Worm (Caenorhabditis elegans): ENCODE measurements around the gene adm-4.

adm-4 gene

ce11 chrX:7781827-7782226 lies 16.3 kb downstream of the adm-4 start:
- TF ChIP-seq elt-1 (tag; optimal IDR thresholded peaks at IDR 0.05) (no peak), elt-3 (tag; optimal IDR thresholded peaks at IDR 0.05) (no peak), ZK546.5 (tag; optimal IDR thresholded peaks at IDR 0.05) (no peak), nhr-12 (tag; optimal IDR thresholded peaks at IDR 0.05) (no peak)

ce11 chrX:7779527-7780033 lies 18.5 kb downstream of the adm-4 start, which contains the start of gene ZK154.1:
Gene ZK154.1, plus strand, starts transcription at chrX:7779577.
- TF ChIP-seq F13H6.1 (tag; optimal IDR thresholded peaks at IDR 0.05) (no peak), unc-39 (tag; optimal IDR thresholded peaks at IDR 0.05) (no peak), mdl-1 (tag; optimal IDR thresholded peaks at IDR 0.05) (no peak), Y55F3AM.14 (GFP tag; optimal IDR thresholded peaks at IDR 0.05) (no peak), C34F6.9 (tag; optimal IDR thresholded peaks at IDR 0.05) (no peak), aly-2 (tag; optimal IDR thresholded peaks at IDR 0.05) (no peak), mbf-1 (tag; optimal IDR thresholded peaks at IDR 0.05) (no peak), ama-1 (optimal IDR thresholded peaks at IDR 0.05) (no peak), blmp-1 (tag; optimal IDR thresholded peaks at IDR 0.05; ENCODE audit: insufficient read depth) (no peak), ztf-4 (tag; optimal IDR thresholded peaks at IDR 0.05) (no peak), lin-13 (GFP tag; optimal IDR thresholded peaks at IDR 0.05) (no peak), R02D3.7 (tag; optimal IDR thresholded peaks at IDR 0.05) (no peak)

- peak; percentile 74 for TF ChIP-seq blmp-1 (tag; optimal IDR thresholded peaks at IDR 0.05; ENCODE audit: insufficient read depth)
- no peak for TF ChIP-seq aly-2 (tag; optimal IDR thresholded peaks at IDR 0.05)
- peak; percentile 24 for TF ChIP-seq nhr-25 (tag; optimal IDR thresholded peaks at IDR 0.05)
Measured at ce11 chrX:7778786-7779185, 19.3 kb downstream of the adm-4 start.

- no peak for TF ChIP-seq lsy-2 (tag; optimal IDR thresholded peaks at IDR 0.05)
- TF ChIP-seq crh-2 (tag; optimal IDR thresholded peaks at IDR 0.05) = no peak
- TF ChIP-seq unc-62 (GFP tag; optimal IDR thresholded peaks at IDR 0.05) = no peak
- TF ChIP-seq ZK546.5 (tag; optimal IDR thresholded peaks at IDR 0.05) = no peak
- TF ChIP-seq skn-1 (tag; optimal IDR thresholded peaks at IDR 0.05) = no peak
- TF ChIP-seq nhr-237 (tag; optimal IDR thresholded peaks at IDR 0.05) = no peak
- TF ChIP-seq sma-3 (GFP tag; optimal IDR thresholded peaks at IDR 0.05) = no peak
- TF ChIP-seq alr-1 (tag; optimal IDR thresholded peaks at IDR 0.05) = no peak
- no peak for TF ChIP-seq nhr-129 (tag; optimal IDR thresholded peaks at IDR 0.05)
- TF ChIP-seq ztf-1 (GFP tag; conservative IDR thresholded peaks at IDR 0.05) = no peak
- TF ChIP-seq ceh-16 (tag; optimal IDR thresholded peaks at IDR 0.05) = no peak
- no peak for TF ChIP-seq sma-9 (GFP tag; optimal IDR thresholded peaks at IDR 0.05)
- TF ChIP-seq sma-9 (tag; optimal IDR thresholded peaks at IDR 0.05) = no peak
- TF ChIP-seq unc-39 (tag; optimal IDR thresholded peaks at IDR 0.05) = no peak
- TF ChIP-seq nhr-6 (tag; optimal IDR thresholded peaks at IDR 0.05) = no peak
- no peak for TF ChIP-seq lin-39 (tag; optimal IDR thresholded peaks at IDR 0.05)
- TF ChIP-seq F13H6.1 (tag; optimal IDR thresholded peaks at IDR 0.05) = no peak
- TF ChIP-seq dmd-4 (tag; optimal IDR thresholded peaks at IDR 0.05) = no peak
- no peak for TF ChIP-seq nhr-25 (tag; optimal IDR thresholded peaks at IDR 0.05)
- no peak for TF ChIP-seq ceh-82 (tag; optimal IDR thresholded peaks at IDR 0.05)
Measured at ce11 chrX:7776509-7777001, 21.5 kb downstream of the adm-4 start, which contains the start of gene mec-7. Gene mec-7, minus strand, starts transcription at chrX:7776689.

- TF ChIP-seq mdl-1 (tag; optimal IDR thresholded peaks at IDR 0.05) = no peak
- no peak for TF ChIP-seq mab-5 (tag; optimal IDR thresholded peaks at IDR 0.05)
- TF ChIP-seq gmeb-1 (tag; optimal IDR thresholded peaks at IDR 0.05) = peak; percentile 24
- peak; percentile 41 for TF ChIP-seq egl-27 (tag; optimal IDR thresholded peaks at IDR 0.05)
- TF ChIP-seq unc-62 (GFP tag; optimal IDR thresholded peaks at IDR 0.05) = no peak
- TF ChIP-seq zag-1 (tag; optimal IDR thresholded peaks at IDR 0.05) = no peak
- TF ChIP-seq aly-2 (tag; optimal IDR thresholded peaks at IDR 0.05) = no peak
- no peak for TF ChIP-seq nhr-10 (tag; optimal IDR thresholded peaks at IDR 0.05)
- peak in 1 of 2 experiments; percentile 21 for TF ChIP-seq lsy-2 (tag; optimal IDR thresholded peaks at IDR 0.05)
- no peak for TF ChIP-seq alr-1 (tag; optimal IDR thresholded peaks at IDR 0.05)
- peak; percentile 4 for TF ChIP-seq C34F6.9 (tag; optimal IDR thresholded peaks at IDR 0.05)
- TF ChIP-seq lin-39 (tag; optimal IDR thresholded peaks at IDR 0.05) = no peak
- TF ChIP-seq ceh-82 (tag; optimal IDR thresholded peaks at IDR 0.05) = no peak
- no peak for TF ChIP-seq mbf-1 (tag; optimal IDR thresholded peaks at IDR 0.05)
- no peak for TF ChIP-seq lin-11 (tag; optimal IDR thresholded peaks at IDR 0.05)
- TF ChIP-seq nhr-6 (tag; optimal IDR thresholded peaks at IDR 0.05) = no peak
- no peak for TF ChIP-seq ztf-11 (tag; optimal IDR thresholded peaks at IDR 0.05)
- no peak for TF ChIP-seq ceh-16 (tag; optimal IDR thresholded peaks at IDR 0.05)
- TF ChIP-seq nhr-11 (tag; optimal IDR thresholded peaks at IDR 0.05) = no peak
- peak; percentile 13 for TF ChIP-seq F13H6.1 (tag; optimal IDR thresholded peaks at IDR 0.05)
- TF ChIP-seq nhr-25 (tag; optimal IDR thresholded peaks at IDR 0.05) = peak; percentile 72
- TF ChIP-seq ztf-1 (GFP tag; conservative IDR thresholded peaks at IDR 0.05) = no peak
- no peak for TF ChIP-seq R02D3.7 (tag; optimal IDR thresholded peaks at IDR 0.05)
- TF ChIP-seq Y55F3AM.14 (GFP tag; optimal IDR thresholded peaks at IDR 0.05) = no peak
- TF ChIP-seq nhr-21 (tag; optimal IDR thresholded peaks at IDR 0.05) = peak; percentile 47
- TF ChIP-seq nhr-12 (tag; optimal IDR thresholded peaks at IDR 0.05) = no peak
- no peak for TF ChIP-seq unc-39 (tag; optimal IDR thresholded peaks at IDR 0.05)
- peak; percentile 43 for TF ChIP-seq crh-2 (tag; optimal IDR thresholded peaks at IDR 0.05)
- TF ChIP-seq nhr-23 (tag; optimal IDR thresholded peaks at IDR 0.05) = no peak
Measured at ce11 chrX:7773714-7774318, 24.3 kb downstream of the adm-4 start.
